Worm (Caenorhabditis elegans): ENCODE measurements around the gene T10D4.11.
"Not testable (repeated sequence)": the region's sequence is repeated elsewhere in the genome, so short reads cannot be mapped to it uniquely, and the experiment has no call there.

Gene T10D4.11

ce11 chrII:3145842-3146241, 3.6 kb downstream of the T10D4.11 start, which contains the start of gene T10D4.15:
T10D4.15 (plus strand) TSS chrII:3146142.
- no peak for TF ChIP-seq tlp-1 (tag; optimal IDR thresholded peaks at IDR 0.05)
- no peak for TF ChIP-seq unc-62 (GFP tag; optimal IDR thresholded peaks at IDR 0.05)
- TF ChIP-seq irx-1 (tag; optimal IDR thresholded peaks at IDR 0.05), result no peak
- no peak for TF ChIP-seq Y116A8C.19 (tag; optimal IDR thresholded peaks at IDR 0.05; ENCODE audit: borderline replicate concordance)
- TF ChIP-seq nhr-77 (tag; optimal IDR thresholded peaks at IDR 0.05), result no peak
- TF ChIP-seq sup-37 (GFP tag; optimal IDR thresholded peaks at IDR 0.05), result no peak

ce11 chrII:3144552-3144951, 4.9 kb downstream of the T10D4.11 start, which contains the start of gene sri-43:
sri-43 (minus strand) TSS chrII:3144652.
- TF ChIP-seq mdl-1 (tag; optimal IDR thresholded peaks at IDR 0.05); efl-1 (optimal IDR thresholded peaks at IDR 0.05); efl-1 (GFP tag; optimal IDR thresholded peaks at IDR 0.05 in 1 of 2); ztf-11 (tag; optimal IDR thresholded peaks at IDR 0.05): not testable (repeated sequence)

ce11 chrII:3142855-3143254, 6.6 kb downstream of the T10D4.11 start, which contains the start of gene sri-42:
sri-42 (minus strand) TSS chrII:3142955.
- not testable (repeated sequence) for TF ChIP-seq rnt-1 (tag; optimal IDR thresholded peaks at IDR 0.05); fkh-10 (GFP tag; optimal IDR thresholded peaks at IDR 0.05); hlh-4 (tag; optimal IDR thresholded peaks at IDR 0.05)

ce11 chrII:3137804-3138203, 11.6 kb downstream of the T10D4.11 start, which contains the start of gene sri-54:
sri-54 (minus strand) TSS chrII:3137904.
- TF ChIP-seq nhr-90 (tag; optimal IDR thresholded peaks at IDR 0.05; ENCODE audit: poor library complexity) (no peak), nhr-84 (tag; optimal IDR thresholded peaks at IDR 0.05) (no peak), unc-130 (tag; optimal IDR thresholded peaks at IDR 0.05) (no peak), ama-1 (optimal IDR thresholded peaks at IDR 0.05) (no peak), alr-1 (tag; optimal IDR thresholded peaks at IDR 0.05; ENCODE audit: borderline replicate concordance) (no peak), unc-30 (tag; optimal IDR thresholded peaks at IDR 0.05) (no peak), dpl-1 (GFP tag; optimal IDR thresholded peaks at IDR 0.05) (no peak)

ce11 chrII:3135293-3135692, 14.1 kb downstream of the T10D4.11 start:
- TF ChIP-seq nhr-77 (tag; optimal IDR thresholded peaks at IDR 0.05) (no peak), snu-23 (GFP tag; optimal IDR thresholded peaks at IDR 0.05) (no peak), rnt-1 (tag; optimal IDR thresholded peaks at IDR 0.05) (no peak), lin-14 (GFP tag; optimal IDR thresholded peaks at IDR 0.05) (no peak), C04F5.9 (tag; optimal IDR thresholded peaks at IDR 0.05) (no peak), xbp-1 (tag; optimal IDR thresholded peaks at IDR 0.05) (no peak), efl-1 (optimal IDR thresholded peaks at IDR 0.05) (no peak), efl-1 (GFP tag; optimal IDR thresholded peaks at IDR 0.05 in 1 of 2) (no peak), F16B12.6 (tag; optimal IDR thresholded peaks at IDR 0.05) (no peak), isw-1 (GFP tag; IDR thresholded peaks at IDR 0.05) (no peak), zag-1 (tag; optimal IDR thresholded peaks at IDR 0.05) (no peak), dpl-1 (GFP tag; optimal IDR thresholded peaks at IDR 0.05) (no peak), fkh-8 (tag; optimal IDR thresholded peaks at IDR 0.05) (no peak), lin-35 (GFP tag; optimal IDR thresholded peaks at IDR 0.05) (no peak), unc-86 (tag; optimal IDR thresholded peaks at IDR 0.05) (no peak), lin-13 (GFP tag; optimal IDR thresholded peaks at IDR 0.05) (no peak), zip-4 (GFP tag; optimal IDR thresholded peaks at IDR 0.05) (no peak), ceh-82 (tag; optimal IDR thresholded peaks at IDR 0.05) (no peak), vab-15 (tag; optimal IDR thresholded peaks at IDR 0.05) (no peak), alr-1 (tag; optimal IDR thresholded peaks at IDR 0.05; ENCODE audit: borderline replicate concordance) (no peak)

All from whole organism, L1 larva.